Worm (Caenorhabditis elegans): ENCODE measurements around the gene srh-206.

- TF ChIP-seq ztf-23 (GFP tag; IDR thresholded peaks at IDR 0.05) (no peak), klf-2 (GFP tag; conservative IDR thresholded peaks at IDR 0.05) (no peak), ztf-29 (GFP tag; IDR thresholded peaks at IDR 0.05) (no peak), tab-1 (GFP tag; IDR thresholded peaks at IDR 0.05) (no peak), med-1 (GFP tag; optimal IDR thresholded peaks at IDR 0.05; ENCODE audit: insufficient read depth) (no peak), cog-1 (tag; optimal IDR thresholded peaks at IDR 0.05) (no peak), ref-1 (GFP tag; conservative IDR thresholded peaks at IDR 0.05) (no peak)
Observed at ce11 chrV:16987783-16988182, 33.1 kb upstream of the srh-206 start.
